Fruit fly (Drosophila melanogaster) whole organism, embryonic: ENCODE results near the gene CycG.

Experiments
- ERR ChIP-seq: fragments of 200-800 bp; sonication (Bioruptor generic); optimal IDR thresholded peaks from 2 replicates; lab custom pipeline; 2016; ENCODE audit warnings: missing biosample characterization, missing genetic modification characterization
- HHEX ChIP-seq: fragments of 200-800 bp; sonication (Bioruptor generic); optimal IDR thresholded peaks from 3 replicates; lab custom pipeline; 2017; ENCODE audit warnings: missing biosample characterization, mild to moderate bottlenecking, missing genetic modification characterization, missing genetic modification reagents
- seq ChIP-seq: fragments of 200-800 bp; sonication (Bioruptor generic); IDR thresholded peaks from 2 replicates; pipeline ENCODE4 v1.3.6; 2022; ENCODE audit warnings: missing biosample characterization, missing genetic modification characterization
- sisA ChIP-seq: fragments of 200-800 bp; sonication (Bioruptor generic); IDR thresholded peaks from 2 replicates; pipeline ENCODE4 v1.3.6; 2022; ENCODE audit warnings: missing biosample characterization, missing genetic modification characterization
- sug ChIP-seq: fragments of 200-800 bp; optimal IDR thresholded peaks from 2 replicates; lab custom pipeline; 2019; ENCODE audit warnings: missing biosample characterization, mild to moderate bottlenecking, missing genetic modification characterization, moderate library complexity

- TF ChIP-seq HHEX (peak; percentile 61), seq (GFP tag; lab: Robert Waterston, UW) (no peak), sisA (GFP tag; lab: Robert Waterston, UW) (no peak), sug (tag; lab: Kevin White, UChicago) (no peak), ERR (GFP tag; lab: Kevin White, UChicago) (no peak)
Measured at dm6 chr3R:31550910-31551309, 61.6 kb downstream of the CycG start.
